Worm (Caenorhabditis elegans): ENCODE data around the gene Y45F10D.15.

Y45F10D.15 gene

DNA sequence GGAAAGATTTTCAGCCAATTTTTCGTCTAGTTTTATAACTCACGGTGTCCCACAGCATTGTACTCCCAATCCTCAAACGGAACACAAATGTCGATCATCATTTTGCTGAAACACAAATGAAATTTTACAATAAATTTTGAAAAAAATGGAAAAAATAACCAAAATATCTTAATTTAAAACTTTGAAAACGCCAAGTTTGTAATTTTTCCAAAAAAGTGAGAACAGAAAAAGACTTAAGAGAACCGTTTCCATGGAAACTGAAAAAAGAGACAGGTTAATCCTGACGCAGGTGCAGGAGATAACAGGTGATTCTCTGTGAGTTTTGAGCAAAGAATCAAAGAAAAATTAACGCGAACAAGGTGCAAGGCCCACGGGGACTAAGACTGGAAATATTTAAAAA, at the start of gene Y45F10D.15:
Gene Y45F10D.15, minus strand, starts transcription at position 101 of the 400 bp plus-strand sequence.
- TF ChIP-seq ztf-11 (tag; optimal IDR thresholded peaks at IDR 0.05) (no peak), fkh-10 (GFP tag; optimal IDR thresholded peaks at IDR 0.05) (no peak), skn-1 (tag; optimal IDR thresholded peaks at IDR 0.05) (no peak), dpl-1 (GFP tag; optimal IDR thresholded peaks at IDR 0.05) (no peak), elt-3 (tag; optimal IDR thresholded peaks at IDR 0.05) (no peak), elt-2 (tag; optimal IDR thresholded peaks at IDR 0.05) (no peak), egl-13 (tag; optimal IDR thresholded peaks at IDR 0.05) (no peak), lin-14 (GFP tag; optimal IDR thresholded peaks at IDR 0.05) (no peak), mdl-1 (tag; optimal IDR thresholded peaks at IDR 0.05) (no peak), F16B12.6 (tag; optimal IDR thresholded peaks at IDR 0.05) (no peak), unc-130 (tag; optimal IDR thresholded peaks at IDR 0.05) (no peak), snu-23 (GFP tag; optimal IDR thresholded peaks at IDR 0.05) (no peak), swsn-7 (tag; optimal IDR thresholded peaks at IDR 0.05) (no peak)

DNA sequence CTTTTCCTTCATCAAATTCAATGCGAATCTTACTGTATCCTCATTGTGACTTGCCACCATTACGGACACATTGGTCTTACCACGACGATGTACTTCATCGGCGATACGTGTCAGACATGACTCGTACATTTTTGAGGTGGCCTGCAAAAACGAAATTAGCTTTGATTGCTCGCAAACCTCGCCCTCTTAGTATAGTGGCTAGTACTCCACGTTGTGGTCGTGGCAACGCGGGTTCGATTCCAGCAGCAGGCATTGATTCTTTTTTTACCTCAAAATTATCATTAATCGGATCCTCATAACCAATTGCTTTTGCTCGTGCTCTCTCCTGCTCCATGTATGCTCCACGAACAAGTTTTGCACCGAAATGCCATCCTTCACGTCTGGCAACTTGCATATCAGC, 49.3 kb upstream of the Y45F10D.15 start:
- TF ChIP-seq hpl-2 (GFP tag; optimal IDR thresholded peaks at IDR 0.05) = no peak
- no peak for TF ChIP-seq elt-2 (tag; optimal IDR thresholded peaks at IDR 0.05)

DNA sequence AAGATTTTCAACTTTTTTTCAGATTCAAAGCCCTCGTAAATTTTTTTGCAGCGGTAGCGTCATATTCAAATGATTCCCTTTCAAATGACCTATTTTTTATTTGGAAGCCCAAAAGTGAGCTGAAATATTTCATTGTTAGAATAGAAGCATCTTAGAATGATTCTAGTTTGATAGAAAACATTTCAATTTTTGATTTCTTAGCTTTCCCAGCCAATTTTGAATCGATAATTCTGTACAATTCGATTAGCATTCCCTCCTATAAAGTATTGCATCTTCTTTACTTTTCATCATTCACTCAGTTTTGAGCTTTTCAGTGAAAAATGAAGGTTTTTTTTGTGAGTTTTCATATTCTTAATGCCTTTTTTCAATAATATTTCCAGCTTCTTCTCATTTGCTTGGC, 46.0 kb upstream of the Y45F10D.15 start, which contains the start of gene B0513.90:
Gene B0513.90, plus strand, starts transcription at position 301 of the 400 bp plus-strand sequence.
- TF ChIP-seq nhr-77 (tag; optimal IDR thresholded peaks at IDR 0.05) = no peak
- no peak for TF ChIP-seq efl-1 (optimal IDR thresholded peaks at IDR 0.05)
- peak in 1 of 2 experiments; percentile 12 for TF ChIP-seq efl-1 (GFP tag; optimal IDR thresholded peaks at IDR 0.05 in 1 of 2)

DNA sequence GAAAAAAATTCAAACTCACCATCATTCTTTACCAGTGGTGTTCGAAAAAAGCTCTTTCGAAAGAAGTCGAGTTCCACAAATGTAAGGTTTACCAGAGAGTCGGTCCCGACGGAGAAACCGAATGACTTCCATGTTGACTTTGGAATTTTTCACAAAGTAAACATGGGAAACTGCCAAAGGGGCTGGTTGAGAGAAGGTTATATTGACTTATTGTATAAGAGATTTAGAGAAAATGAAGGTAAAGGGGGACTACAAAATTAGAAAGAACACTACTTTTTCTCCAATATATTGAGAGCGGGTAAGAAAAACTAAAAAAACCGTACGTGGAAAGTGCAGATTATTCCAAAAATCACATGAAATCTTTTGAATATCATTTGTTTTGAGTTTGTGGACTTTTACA, 44.4 kb upstream of the Y45F10D.15 start, which contains the start of gene vamp-8:
Gene vamp-8, minus strand, starts transcription at position 25 of the 400 bp plus-strand sequence.
- TF ChIP-seq nhr-47 (tag; optimal IDR thresholded peaks at IDR 0.05) = no peak
- peak; percentile 28 for TF ChIP-seq skn-1 (tag; optimal IDR thresholded peaks at IDR 0.05)
- TF ChIP-seq nhr-77 (tag; optimal IDR thresholded peaks at IDR 0.05) = peak; percentile 1

DNA sequence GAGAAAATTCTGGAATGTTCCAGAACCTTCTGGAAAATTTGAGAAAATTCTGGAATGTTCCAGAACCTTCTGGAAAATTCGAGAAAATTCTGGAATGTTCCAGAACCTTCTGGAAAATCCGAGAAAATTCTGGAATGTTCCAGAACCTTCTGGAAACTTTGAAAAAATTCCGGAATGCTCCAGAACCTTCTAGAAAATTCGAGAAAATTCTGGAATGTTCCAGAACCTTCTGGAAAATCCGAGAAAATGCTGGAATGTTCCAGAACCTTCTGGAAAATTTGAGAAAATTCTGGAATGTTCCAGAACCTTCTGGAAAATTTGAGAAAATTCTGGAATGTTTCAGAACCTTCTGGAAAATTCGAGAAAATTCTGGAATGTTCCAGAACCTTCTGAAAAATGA, 41.2 kb upstream of the Y45F10D.15 start:
- 0 out of 2 replicates have a peak, but pooled peaks have one; percentile 6 for TF ChIP-seq unc-98 (GFP tag; IDR thresholded peaks at IDR 0.05)

DNA sequence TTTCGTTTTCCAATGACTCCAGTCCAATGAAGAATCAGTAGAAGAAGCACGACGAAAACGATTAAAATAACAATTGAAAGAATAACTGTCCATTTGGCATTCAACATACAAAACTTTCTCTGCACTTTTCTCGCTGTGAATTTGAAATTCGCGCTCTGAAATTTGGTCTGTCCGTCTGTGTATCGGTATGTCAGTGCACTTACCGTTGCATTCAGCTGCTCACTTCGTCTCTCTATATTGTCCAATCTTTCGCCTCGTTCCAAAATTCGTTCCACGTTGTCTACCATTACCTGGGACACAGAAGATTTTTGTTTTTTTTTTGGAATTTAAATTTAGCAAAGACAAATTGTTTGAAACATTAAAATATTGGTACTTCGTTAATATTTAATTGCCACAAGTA, 39.7 kb upstream of the Y45F10D.15 start:
- TF ChIP-seq lsy-2 (tag; optimal IDR thresholded peaks at IDR 0.05) (no peak), dpl-1 (GFP tag; optimal IDR thresholded peaks at IDR 0.05) (peak in 1 of 3 experiments; percentile 18), fkh-10 (GFP tag; optimal IDR thresholded peaks at IDR 0.05) (no peak), ceh-88 (GFP tag; IDR thresholded peaks at IDR 0.05) (no peak), aha-1 (tag; optimal IDR thresholded peaks at IDR 0.05) (no peak), lin-35 (GFP tag; optimal IDR thresholded peaks at IDR 0.05) (peak in 1 of 2 experiments; percentile 26), egl-27 (tag; optimal IDR thresholded peaks at IDR 0.05) (no peak), zag-1 (tag; optimal IDR thresholded peaks at IDR 0.05) (no peak), efl-1 (optimal IDR thresholded peaks at IDR 0.05) (no peak), efl-1 (GFP tag; optimal IDR thresholded peaks at IDR 0.05 in 1 of 2) (peak in 1 of 2 experiments; percentile 95)

DNA sequence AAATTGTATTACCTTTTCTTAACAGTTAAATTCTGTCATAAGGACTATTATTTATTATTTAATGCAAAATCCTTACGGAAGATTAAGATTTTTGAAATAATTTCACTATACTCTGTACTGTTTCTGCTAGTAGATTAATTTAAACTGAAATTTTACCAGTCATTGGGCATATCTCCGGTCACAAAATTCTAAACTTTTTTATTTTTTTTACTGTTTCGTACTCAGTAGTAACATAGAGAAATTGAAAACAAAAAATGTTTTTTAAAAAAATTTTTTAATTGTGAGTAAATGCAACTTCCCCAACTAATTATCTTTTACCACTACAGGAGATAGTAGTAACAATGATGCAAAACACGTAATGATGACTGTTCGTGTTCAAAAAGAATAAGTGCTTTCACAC, 17.5 kb upstream of the Y45F10D.15 start:
- TF ChIP-seq hlh-4 (tag; optimal IDR thresholded peaks at IDR 0.05) (no peak), fkh-8 (tag; optimal IDR thresholded peaks at IDR 0.05) (no peak), tlp-1 (tag; optimal IDR thresholded peaks at IDR 0.05) (no peak)

DNA sequence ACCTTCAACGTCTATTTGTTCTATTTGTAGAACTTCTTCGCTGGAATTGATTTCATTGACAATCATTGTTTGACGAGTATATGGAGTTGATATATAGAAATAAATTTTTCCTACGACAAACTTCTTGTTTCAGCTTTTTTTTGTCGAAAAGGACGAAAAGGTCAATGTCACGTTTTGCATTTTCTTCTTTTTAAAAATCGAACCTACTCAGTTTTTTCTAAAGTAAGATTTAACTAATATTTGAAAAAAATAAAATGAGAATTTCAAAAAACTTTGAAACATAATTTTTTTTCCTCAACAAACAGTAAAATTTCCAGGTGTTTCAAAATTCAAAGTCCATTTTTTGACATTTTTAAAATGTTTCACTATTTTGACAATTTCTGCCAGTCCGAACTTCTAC, 15.5 kb upstream of the Y45F10D.15 start, which contains the start of gene H08M01.1:
Gene H08M01.1, minus strand, starts transcription at position 101 of the 400 bp plus-strand sequence.
- no peak for TF ChIP-seq swsn-7 (tag; optimal IDR thresholded peaks at IDR 0.05)
- no peak for TF ChIP-seq ceh-90 (tag; optimal IDR thresholded peaks at IDR 0.05)
- TF ChIP-seq dsc-1 (tag; optimal IDR thresholded peaks at IDR 0.05) = no peak
- TF ChIP-seq nhr-77 (tag; optimal IDR thresholded peaks at IDR 0.05) = no peak
- TF ChIP-seq hlh-17 (GFP tag; optimal IDR thresholded peaks at IDR 0.05; ENCODE audit: borderline replicate concordance) = no peak
- no peak for TF ChIP-seq ama-1 (optimal IDR thresholded peaks at IDR 0.05)
- no peak for TF ChIP-seq nhr-76 (tag; optimal IDR thresholded peaks at IDR 0.05)
- no peak for TF ChIP-seq jun-1 (tag; optimal IDR thresholded peaks at IDR 0.05)
- no peak for TF ChIP-seq hpl-2 (GFP tag; optimal IDR thresholded peaks at IDR 0.05)

Data from whole organism, L1 larva.